Worm (Caenorhabditis elegans) whole organism, young adult: ENCODE data around the gene stim-1.
"Not testable (repeated sequence)": the region's sequence is repeated elsewhere in the genome, so short reads cannot be mapped to it uniquely, and the experiment has no call there.

Experiments used
- B0261.1 ChIP-seq: sonication (generic microtip); optimal IDR thresholded peaks from 2 replicates; lab custom pipeline; 2016; ENCODE audit warnings: mild to moderate bottlenecking, missing genetic modification characterization, moderate library complexity, missing compliant biosample characterization
- B0336.3 ChIP-seq: fragments of 200-800 bp; sonication (Bioruptor generic); IDR thresholded peaks from 2 replicates; pipeline ENCODE4 v1.3.6; 2022; ENCODE audit warnings: missing genetic modification characterization, missing compliant biosample characterization
- D2030.7 ChIP-seq: fragments of 200-800 bp; sonication (Bioruptor generic); IDR thresholded peaks from 2 replicates; pipeline ENCODE4 v1.3.6; 2022; ENCODE audit warnings: missing genetic modification reagents, missing genetic modification characterization, missing compliant biosample characterization
- K11D2.4 ChIP-seq: fragments of 200-800 bp; sonication (Bioruptor generic); IDR thresholded peaks from 2 replicates; pipeline ENCODE4 v1.3.6; 2022; ENCODE audit warnings: missing genetic modification reagents, missing genetic modification characterization, missing compliant biosample characterization
- Y79H2A.3 ChIP-seq: fragments of 200-800 bp; sonication (Bioruptor generic); conservative IDR thresholded peaks from 2 replicates; pipeline ENCODE4 v1.3.6; 2022; ENCODE audit warnings: missing genetic modification reagents, missing genetic modification characterization, missing compliant biosample characterization
- ZK185.1 ChIP-seq: sonication (generic microtip); optimal IDR thresholded peaks from 2 replicates; lab custom pipeline; 2016; ENCODE audit warnings: mild to moderate bottlenecking, missing genetic modification characterization, missing compliant biosample characterization; ENCODE audit not compliant: poor library complexity, severe bottlenecking
- atf-7 ChIP-seq: sonication (generic microtip); optimal IDR thresholded peaks from 2 replicates; lab custom pipeline; 2017; ENCODE audit warnings: mild to moderate bottlenecking, missing genetic modification characterization, missing compliant biosample characterization
- attf-3 ChIP-seq: fragments of 200-800 bp; sonication (Bioruptor generic); conservative IDR thresholded peaks from 2 replicates; pipeline ENCODE4 v1.3.6; 2022; ENCODE audit warnings: missing genetic modification reagents, missing genetic modification characterization, missing compliant biosample characterization
- attf-6 ChIP-seq: fragments of 200-800 bp; sonication (Bioruptor generic); IDR thresholded peaks from 2 replicates; pipeline ENCODE4 v1.3.6; 2022; ENCODE audit warnings: missing genetic modification reagents, missing genetic modification characterization, missing compliant biosample characterization
- cebp-1 ChIP-seq, 2 experiments: fragments of 200-800 bp in 1 of 2; sonication (Bioruptor generic) in 1 of 2; sonication (generic microtip) in 1 of 2; IDR thresholded peaks in 1 of 2; optimal IDR thresholded peaks in 1 of 2; 2 replicates each; pipeline versions ENCODE4 v1.3.6 to Lab custom; 2017 to 2022; ENCODE audit warnings: missing compliant biosample characterization in 2 of 2, missing genetic modification characterization in 2 of 2, mild to moderate bottlenecking in 1 of 2, missing genetic modification reagents in 1 of 2, moderate library complexity in 1 of 2
- ceh-100 ChIP-seq: fragments of 200-800 bp; sonication (Bioruptor generic); IDR thresholded peaks from 2 replicates; pipeline ENCODE4 v1.3.6; 2022; ENCODE audit warnings: missing genetic modification reagents, missing genetic modification characterization, missing compliant biosample characterization
- ceh-27 ChIP-seq: fragments of 200-800 bp; sonication (Bioruptor generic); optimal IDR thresholded peaks from 2 replicates; lab custom pipeline; 2018; ENCODE audit warnings: mild to moderate bottlenecking, missing genetic modification characterization, moderate library complexity, missing compliant biosample characterization
- ceh-40 ChIP-seq: fragments of 200-800 bp; sonication (Bioruptor generic); IDR thresholded peaks from 2 replicates; pipeline ENCODE4 v1.3.6; 2022; ENCODE audit warnings: missing genetic modification characterization, missing compliant biosample characterization
- ceh-58 ChIP-seq: fragments of 200-800 bp; sonication (Bioruptor generic); IDR thresholded peaks from 2 replicates; pipeline ENCODE4 v1.3.6; 2022; ENCODE audit warnings: missing genetic modification characterization, missing compliant biosample characterization
- die-1 ChIP-seq: sonication (generic microtip); optimal IDR thresholded peaks from 2 replicates; lab custom pipeline; 2016; ENCODE audit warnings: missing genotype, mild to moderate bottlenecking, missing genetic modification characterization, missing compliant biosample characterization
- dox-1 ChIP-seq: fragments of 200-800 bp; sonication (Bioruptor generic); IDR thresholded peaks from 2 replicates; pipeline ENCODE4 v1.3.6; 2022; ENCODE audit warnings: missing genetic modification reagents, missing genetic modification characterization, missing compliant biosample characterization
- dpff-1 ChIP-seq: sonication (generic microtip); optimal IDR thresholded peaks from 2 replicates; lab custom pipeline; 2017; ENCODE audit warnings: mild to moderate bottlenecking, missing genetic modification characterization, missing compliant biosample characterization
- dpl-1 ChIP-seq: fragments of 150-350 bp; optimal IDR thresholded peaks from 2 replicates; lab custom pipeline; 2014; ENCODE audit warnings: missing biosample characterization, missing genetic modification reagents, missing genetic modification characterization
- efl-1 ChIP-seq: fragments of 150-350 bp; optimal IDR thresholded peaks from 2 replicates; lab custom pipeline; 2014; ENCODE audit warnings: missing biosample characterization, missing genetic modification reagents, missing genetic modification characterization
- egl-18 ChIP-seq: fragments of 200-800 bp; sonication (Bioruptor generic); IDR thresholded peaks from 2 replicates; pipeline ENCODE4 v1.3.6; 2022; ENCODE audit warnings: missing genetic modification reagents, missing genetic modification characterization, missing compliant biosample characterization
- egl-44 ChIP-seq: fragments of 200-800 bp; sonication (Bioruptor generic); IDR thresholded peaks from 2 replicates; pipeline ENCODE4 v1.3.6; 2022; ENCODE audit warnings: missing genetic modification reagents, missing genetic modification characterization, missing compliant biosample characterization
- egrh-3 ChIP-seq: fragments of 200-800 bp; sonication (Bioruptor generic); IDR thresholded peaks from 2 replicates; pipeline ENCODE4 v1.3.6; 2022; ENCODE audit warnings: missing genetic modification reagents, missing genetic modification characterization, missing compliant biosample characterization
- ekl-4 ChIP-seq: fragments of 200-800 bp; sonication (Bioruptor generic); IDR thresholded peaks from 2 replicates; pipeline ENCODE4 v1.3.6; 2022; ENCODE audit warnings: missing genetic modification reagents, missing genetic modification characterization, missing compliant biosample characterization
- hlh-26 ChIP-seq: fragments of 200-800 bp; sonication (Bioruptor generic); conservative IDR thresholded peaks from 2 replicates; pipeline ENCODE4 v1.3.6; 2022; ENCODE audit warnings: missing genetic modification reagents, missing genetic modification characterization, missing compliant biosample characterization
- hsf-1 ChIP-seq: fragments of 200-800 bp; sonication (Bioruptor generic); IDR thresholded peaks from 2 replicates; pipeline ENCODE4 v1.3.6; 2022; ENCODE audit warnings: missing genetic modification reagents, missing genetic modification characterization, missing compliant biosample characterization
- lin-26 ChIP-seq: fragments of 200-800 bp; sonication (Bioruptor generic); IDR thresholded peaks from 2 replicates; pipeline ENCODE4 v1.3.6; 2022; ENCODE audit warnings: missing genetic modification reagents, missing genetic modification characterization, missing compliant biosample characterization
- lin-35 ChIP-seq, 3 experiments: fragments of 150-350 bp in 2 of 3; sonication (generic microtip) in 1 of 3; optimal IDR thresholded peaks; 2 replicates each; lab custom pipeline; 2014 to 2018; ENCODE audit warnings: missing biosample characterization in 3 of 3, missing genetic modification characterization in 3 of 3, missing genetic modification reagents in 3 of 3
- lin-40 ChIP-seq: sonication (generic microtip); optimal IDR thresholded peaks from 2 replicates; lab custom pipeline; 2016; ENCODE audit warnings: missing genetic modification characterization, mild to moderate bottlenecking, missing compliant biosample characterization, missing genotype, missing genetic modification reagents
- lsy-27 ChIP-seq: sonication (generic microtip); optimal IDR thresholded peaks from 2 replicates; lab custom pipeline; 2017; ENCODE audit warnings: missing genetic modification characterization, mild to moderate bottlenecking, missing compliant biosample characterization, antibody characterized with exemption, missing genotype, borderline replicate concordance; ENCODE audit not compliant: insufficient read depth
- madf-6 ChIP-seq: fragments of 200-800 bp; sonication (Bioruptor generic); IDR thresholded peaks from 2 replicates; pipeline ENCODE4 v1.3.6; 2022; ENCODE audit warnings: missing genetic modification reagents, missing genetic modification characterization, missing compliant biosample characterization
- mcd-1 ChIP-seq: fragments of 200-800 bp; sonication (Bioruptor generic); IDR thresholded peaks from 2 replicates; pipeline ENCODE4 v1.3.6; 2022; ENCODE audit warnings: missing genetic modification reagents, missing genetic modification characterization, missing compliant biosample characterization
- nhr-179 ChIP-seq: sonication (generic microtip); optimal IDR thresholded peaks from 2 replicates; lab custom pipeline; 2016; ENCODE audit warnings: mild to moderate bottlenecking, missing genetic modification characterization, missing compliant biosample characterization
- pbrm-1 ChIP-seq: fragments of 200-800 bp; sonication (Bioruptor generic); IDR thresholded peaks from 2 replicates; pipeline ENCODE4 v1.3.6; 2022; ENCODE audit warnings: missing genetic modification reagents, missing genetic modification characterization, missing compliant biosample characterization
- pha-4 ChIP-seq: fragments of 150-350 bp; sonication (generic microtip); optimal IDR thresholded peaks from 2 replicates; lab custom pipeline; 2014; ENCODE audit warnings: missing biosample characterization, missing genetic modification reagents, missing genetic modification characterization
- snpc-3.4 ChIP-seq: sonication (generic microtip); optimal IDR thresholded peaks from 2 replicates; lab custom pipeline; 2017; ENCODE audit warnings: missing genetic modification characterization, mild to moderate bottlenecking, missing compliant biosample characterization, antibody characterized with exemption, moderate library complexity, missing genotype, missing genetic modification reagents
- tbx-9 ChIP-seq: sonication (generic microtip); optimal IDR thresholded peaks from 2 replicates; lab custom pipeline; 2016; ENCODE audit warnings: borderline replicate concordance, missing genetic modification characterization, inconsistent platforms, missing compliant biosample characterization
- ztf-26 ChIP-seq: sonication (generic microtip); optimal IDR thresholded peaks from 2 replicates; lab custom pipeline; 2017; ENCODE audit warnings: missing genetic modification characterization, missing compliant biosample characterization
- ztf-3 ChIP-seq: fragments of 200-800 bp; sonication (Bioruptor generic); optimal IDR thresholded peaks from 2 replicates; lab custom pipeline; 2018; ENCODE audit warnings: mild to moderate bottlenecking, missing genetic modification characterization, missing compliant biosample characterization

stim-1 gene

DNA sequence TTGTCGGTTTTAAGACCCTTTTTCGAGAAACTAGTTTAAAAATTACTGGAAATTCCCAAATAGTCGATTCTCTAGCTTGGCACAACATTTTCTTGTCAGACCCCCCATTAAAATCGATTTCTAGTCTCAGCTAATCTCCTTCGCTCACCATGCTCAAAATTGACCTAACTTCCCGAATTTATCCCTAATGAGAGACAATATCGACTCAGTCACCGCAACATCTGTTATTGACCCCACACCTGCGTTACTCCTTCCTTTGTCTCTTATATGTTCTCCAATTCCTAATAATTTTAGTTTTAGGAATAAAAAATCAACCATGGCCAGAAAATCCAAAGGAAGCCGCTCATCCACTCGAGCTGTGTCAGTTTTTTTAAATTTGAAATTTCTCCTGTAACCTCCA is 10.5 kb upstream of the stim-1 start, which contains the start of gene cec-8:
cec-8 (plus strand) TSS at position 301 of the 400 bp plus-strand sequence.
- TF ChIP-seq egl-18 (no peak), ztf-3 (no peak), ceh-27 (GFP tag; lab: Kevin White, UChicago) (no peak), pbrm-1 (GFP tag; lab: Robert Waterston, UW) (no peak), K11D2.4 (no peak), tbx-9 (tag; lab: Kevin White, UChicago) (no peak), pha-4 (tag; lab: Kevin White, UChicago) (no peak), hlh-26 (GFP tag; lab: Robert Waterston, UW) (no peak), dpff-1 (tag; lab: Kevin White, UChicago) (no peak), lin-40 (tag; lab: Kevin White, UChicago) (no peak)

ce11 chrIII:425421-426320 is 7.1 kb upstream of the stim-1 start:
- TF ChIP-seq ceh-40 (0 out of 2 replicates have a peak, but pooled peaks have one; percentile 15), egl-44 (GFP tag; lab: Robert Waterston, UW) (0 out of 2 replicates have a peak, but pooled peaks have one; percentile 20), ekl-4 (GFP tag; lab: Robert Waterston, UW) (peak; percentile 39; the same call in 1 of the 2 replicates), D2030.7 (0 out of 2 replicates have a peak, but pooled peaks have one; percentile 10), hsf-1 (GFP tag; lab: Robert Waterston, UW) (peak; percentile 94), dox-1 (GFP tag; lab: Robert Waterston, UW) (peak; percentile 58), madf-6 (GFP tag; lab: Robert Waterston, UW) (peak; percentile 33), ceh-58 (0 out of 2 replicates have a peak, but pooled peaks have one; percentile 59), ceh-100 (GFP tag; lab: Robert Waterston, UW) (0 out of 2 replicates have a peak, but pooled peaks have one; percentile 14)

ce11 chrIII:424814-425213 is 6.3 kb upstream of the stim-1 start:
- TF ChIP-seq egrh-3 (GFP tag; lab: Robert Waterston, UW) (peak; percentile 34; the same call in 1 of the 2 replicates), dox-1 (GFP tag; lab: Robert Waterston, UW) (peak; percentile 68), hsf-1 (GFP tag; lab: Robert Waterston, UW) (peak; percentile 96), cebp-1 (GFP tag; IDR thresholded peaks at IDR 0.05; lab: Robert Waterston, UW) (peak; percentile 44; the same call in 1 of the 2 replicates), egl-18 (0 out of 2 replicates have a peak, but pooled peaks have one; percentile 12)
- TF ChIP-seq cebp-1 (tag; optimal IDR thresholded peaks at IDR 0.05; lab: Kevin White, UChicago): not testable (repeated sequence)
- TF ChIP-seq, all 124 proteins: peak for 5; not testable (repeated sequence) for 119

- TF ChIP-seq efl-1 (peak; percentile 44), ztf-26 (tag; lab: Kevin White, UChicago) (no peak), ekl-4 (GFP tag; lab: Robert Waterston, UW) (no peak), lin-26 (no peak), mcd-1 (GFP tag; lab: Robert Waterston, UW) (peak; percentile 45; the same call in 1 of the 2 replicates), dpl-1 (GFP tag; lab: Kevin White, UChicago) (peak; percentile 7)
Observed at ce11 chrIII:423875-424274, 5.3 kb upstream of the stim-1 start.

- no peak for TF ChIP-seq B0261.1
- TF ChIP-seq cebp-1 (GFP tag; IDR thresholded peaks at IDR 0.05; lab: Robert Waterston, UW): no peak
- no peak for TF ChIP-seq cebp-1 (tag; optimal IDR thresholded peaks at IDR 0.05; lab: Kevin White, UChicago)
- TF ChIP-seq Y79H2A.3 (GFP tag; lab: Robert Waterston, UW): no peak
- no peak for TF ChIP-seq snpc-3.4 (tag; lab: Kevin White, UChicago)
- no peak for TF ChIP-seq nhr-179 (tag; lab: Kevin White, UChicago)
- no peak for TF ChIP-seq attf-3
- no peak for TF ChIP-seq lin-35 (GFP tag; optimal IDR thresholded peaks at IDR 0.05; lab: Kevin White, UChicago)
- TF ChIP-seq B0336.3 (GFP tag; lab: Robert Waterston, UW): no peak
- TF ChIP-seq madf-6 (GFP tag; lab: Robert Waterston, UW): no peak
- TF ChIP-seq dpff-1 (tag; lab: Kevin White, UChicago): no peak
- no peak for TF ChIP-seq atf-7
- no peak for TF ChIP-seq attf-6
- TF ChIP-seq ZK185.1 (tag; lab: Kevin White, UChicago): no peak
- no peak for TF ChIP-seq lsy-27
- no peak for TF ChIP-seq die-1 (tag; lab: Kevin White, UChicago)
- TF ChIP-seq egrh-3 (GFP tag; lab: Robert Waterston, UW): no peak
Observed at ce11 chrIII:422553-422952, 4.0 kb upstream of the stim-1 start.
